Fruit fly (Drosophila melanogaster) whole organism, embryonic: ENCODE measurements around the gene amos.
A peak's percentile ranks its signal among the peaks of the same experiment; 100 is the strongest.

Experiments used
- Asciz ChIP-seq: fragments of 200-800 bp; sonication (Bioruptor generic); optimal IDR thresholded peaks from 2 replicates; lab custom pipeline; 2017; ENCODE audit warnings: missing biosample characterization, mild to moderate bottlenecking, missing genetic modification characterization, missing genetic modification reagents
- B-H2 ChIP-seq: fragments of 200-800 bp; sonication (Bioruptor generic); optimal IDR thresholded peaks from 2 replicates; lab custom pipeline; 2018; ENCODE audit warnings: missing biosample characterization, mild to moderate bottlenecking, missing genetic modification characterization
- CG10209 ChIP-seq: fragments of 200-800 bp; sonication (Bioruptor generic); optimal IDR thresholded peaks from 3 replicates; lab custom pipeline; 2017; ENCODE audit warnings: missing biosample characterization, mild to moderate bottlenecking, missing genetic modification characterization, missing genetic modification reagents
- CG11247 ChIP-seq: fragments of 200-800 bp; sonication (Bioruptor generic); IDR thresholded peaks from 2 replicates; pipeline ENCODE4 v1.3.6; 2022; ENCODE audit warnings: missing biosample characterization, missing genetic modification characterization
- CG12942 ChIP-seq: fragments of 200-800 bp; sonication (Bioruptor generic); optimal IDR thresholded peaks from 3 replicates; lab custom pipeline; 2016; ENCODE audit warnings: missing biosample characterization, missing genetic modification characterization
- CG17612 ChIP-seq: fragments of 200-800 bp; sonication (Bioruptor generic); IDR thresholded peaks from 2 replicates; pipeline ENCODE4 v1.3.6; 2022; ENCODE audit warnings: missing biosample characterization, missing genetic modification characterization
- CG30431 ChIP-seq: fragments of 200-800 bp; sonication (Bioruptor generic); optimal IDR thresholded peaks from 2 replicates; lab custom pipeline; 2017; ENCODE audit warnings: missing biosample characterization, missing genetic modification characterization
- CG32767 ChIP-seq: fragments of 200-800 bp; sonication (Bioruptor generic); IDR thresholded peaks from 2 replicates; pipeline ENCODE4 v1.3.6; 2022; ENCODE audit warnings: missing biosample characterization, missing genetic modification characterization
- CG3995 ChIP-seq: fragments of 200-800 bp; sonication (Bioruptor generic); optimal IDR thresholded peaks from 3 replicates; lab custom pipeline; 2016; ENCODE audit warnings: missing biosample characterization, missing genetic modification characterization
- CG4854 ChIP-seq: fragments of 200-800 bp; sonication (Bioruptor generic); optimal IDR thresholded peaks from 2 replicates; lab custom pipeline; 2016; ENCODE audit warnings: missing biosample characterization, missing genetic modification characterization, inconsistent platforms
- CG5245 ChIP-seq: fragments of 200-800 bp; sonication (Bioruptor generic); optimal IDR thresholded peaks from 3 replicates; lab custom pipeline; 2016; ENCODE audit warnings: missing biosample characterization, missing genetic modification characterization
- CG7271 ChIP-seq: fragments of 200-800 bp; sonication (Bioruptor generic); optimal IDR thresholded peaks from 2 replicates; lab custom pipeline; 2018; ENCODE audit warnings: missing biosample characterization, mild to moderate bottlenecking, missing genetic modification characterization, moderate library complexity
- CG8281 ChIP-seq: fragments of 200-800 bp; sonication (Bioruptor generic); optimal IDR thresholded peaks from 2 replicates; lab custom pipeline; 2018; ENCODE audit warnings: missing biosample characterization, mild to moderate bottlenecking, missing genetic modification characterization, moderate library complexity
- CoRest ChIP-seq: fragments of 200-800 bp; sonication (Bioruptor generic); optimal IDR thresholded peaks from 3 replicates; lab custom pipeline; 2018; ENCODE audit warnings: missing biosample characterization, mild to moderate bottlenecking, missing genetic modification characterization, moderate library complexity
- Dbx ChIP-seq: fragments of 200-800 bp; sonication (Bioruptor generic); IDR thresholded peaks from 3 replicates; pipeline ENCODE4 v1.3.6; 2022; ENCODE audit warnings: missing biosample characterization, missing genetic modification characterization
- Deaf1 ChIP-seq: fragments of 200-800 bp; optimal IDR thresholded peaks from 3 replicates; lab custom pipeline; 2019; ENCODE audit warnings: missing biosample characterization, mild to moderate bottlenecking, missing genetic modification characterization, moderate library complexity
- Dip3 ChIP-seq: fragments of 200-800 bp; sonication (Bioruptor generic); optimal IDR thresholded peaks from 3 replicates; lab custom pipeline; 2016; ENCODE audit warnings: missing biosample characterization, missing genetic modification characterization
- Drgx ChIP-seq: fragments of 200-800 bp; sonication (Bioruptor generic); IDR thresholded peaks from 2 replicates; pipeline ENCODE4 v1.3.6; 2022; ENCODE audit warnings: missing biosample characterization, missing genetic modification characterization
- Elba2 ChIP-seq: fragments of 200-800 bp; sonication (Bioruptor generic); optimal IDR thresholded peaks from 3 replicates; lab custom pipeline; 2016; ENCODE audit warnings: missing biosample characterization, missing genetic modification characterization
- Ets65A ChIP-seq: fragments of 200-800 bp; sonication (Bioruptor generic); peaks from one replicate; lab custom pipeline; 2016; ENCODE audit warnings: missing biosample characterization, missing genetic modification characterization
- Fer1 ChIP-seq: fragments of 200-800 bp; sonication (Bioruptor generic); optimal IDR thresholded peaks from 2 replicates; lab custom pipeline; 2017; ENCODE audit warnings: missing biosample characterization, mild to moderate bottlenecking, missing genetic modification characterization
- HLH4C ChIP-seq: fragments of 200-800 bp; sonication (Bioruptor generic); IDR thresholded peaks from 3 replicates; pipeline ENCODE4 v1.3.6; 2022; ENCODE audit warnings: missing biosample characterization, missing genetic modification characterization; ENCODE audit not compliant: partially characterized antibody
- Med ChIP-seq: fragments of 200-800 bp; sonication (Bioruptor generic); peaks from one replicate; lab custom pipeline; 2016; ENCODE audit warnings: missing biosample characterization, missing genetic modification characterization, mild to moderate bottlenecking, inconsistent platforms, moderate library complexity
- Mes4 ChIP-seq: fragments of 200-800 bp; sonication (Bioruptor generic); optimal IDR thresholded peaks from 2 replicates; lab custom pipeline; 2016; ENCODE audit warnings: missing biosample characterization, missing genetic modification characterization
- NFAT ChIP-seq: fragments of 200-800 bp; sonication (Bioruptor generic); IDR thresholded peaks from 2 replicates; pipeline ENCODE4 v1.3.6; 2022; ENCODE audit warnings: missing biosample characterization, missing genetic modification characterization
- Oaz ChIP-seq: fragments of 200-800 bp; sonication (Bioruptor generic); IDR thresholded peaks from 2 replicates; pipeline ENCODE4 v1.3.6; 2022; ENCODE audit warnings: missing biosample characterization, missing genetic modification characterization
- ato ChIP-seq: fragments of 200-800 bp; sonication (Bioruptor generic); IDR thresholded peaks from 2 replicates; pipeline ENCODE4 v1.3.6; 2022; ENCODE audit warnings: missing biosample characterization, missing genetic modification characterization; ENCODE audit not compliant: partially characterized antibody
- bab2 ChIP-seq: fragments of 200-800 bp; sonication (Bioruptor generic); optimal IDR thresholded peaks from 2 replicates; lab custom pipeline; 2016; ENCODE audit warnings: missing biosample characterization, missing genetic modification characterization
- bigmax ChIP-seq: fragments of 200-800 bp; sonication (Bioruptor generic); optimal IDR thresholded peaks from 2 replicates; lab custom pipeline; 2018; ENCODE audit warnings: missing biosample characterization, mild to moderate bottlenecking, missing genetic modification characterization
- ci ChIP-seq: fragments of 200-800 bp; sonication (Bioruptor generic); IDR thresholded peaks from 3 replicates; pipeline ENCODE4 v1.3.6; 2022; ENCODE audit warnings: missing biosample characterization, missing genetic modification characterization
- da ChIP-seq: fragments of 200-800 bp; sonication (Bioruptor generic); optimal IDR thresholded peaks from 2 replicates; lab custom pipeline; 2016; ENCODE audit warnings: missing biosample characterization, missing genetic modification characterization
- eve ChIP-seq, 2 experiments: fragments of >200 bp; optimal IDR thresholded peaks; 2 replicates each; lab custom pipeline; 2017; ENCODE audit warnings: missing biosample characterization in 2 of 2, missing genetic modification characterization in 2 of 2
- exex ChIP-seq: fragments of 200-800 bp; sonication (Bioruptor generic); optimal IDR thresholded peaks from 4 replicates; lab custom pipeline; 2018; ENCODE audit warnings: missing biosample characterization, mild to moderate bottlenecking, missing genetic modification characterization, moderate library complexity
- hbn ChIP-seq: fragments of 200-800 bp; sonication (Bioruptor generic); IDR thresholded peaks from 2 replicates; pipeline ENCODE4 v1.3.6; 2022; ENCODE audit warnings: missing biosample characterization, missing genetic modification characterization; ENCODE audit not compliant: partially characterized antibody
- kah ChIP-seq: fragments of 200-800 bp; sonication (Bioruptor generic); optimal IDR thresholded peaks from 2 replicates; lab custom pipeline; 2018; ENCODE audit warnings: missing biosample characterization, mild to moderate bottlenecking, missing genetic modification characterization
- kni ChIP-seq: fragments of 200-800 bp; sonication (Bioruptor generic); optimal IDR thresholded peaks from 3 replicates; lab custom pipeline; 2017; ENCODE audit warnings: mild to moderate bottlenecking, missing biosample characterization, missing genetic modification reagents, missing genetic modification characterization
- lola ChIP-seq, 3 experiments: fragments of >200 bp in 2 of 3; fragments of 200-800 bp in 1 of 3; sonication (Bioruptor generic) in 1 of 3; optimal IDR thresholded peaks; 2 replicates each; lab custom pipeline; 2017 to 2019; ENCODE audit warnings: missing biosample characterization in 3 of 3, missing genetic modification characterization in 3 of 3, mild to moderate bottlenecking in 1 of 3, moderate library complexity in 1 of 3
- maf-S ChIP-seq: fragments of 200-800 bp; sonication (Bioruptor generic); optimal IDR thresholded peaks from 2 replicates; lab custom pipeline; 2016; ENCODE audit warnings: missing biosample characterization, missing genetic modification characterization
- mirr ChIP-seq: fragments of 200-800 bp; sonication (Bioruptor generic); optimal IDR thresholded peaks from 3 replicates; lab custom pipeline; 2018; ENCODE audit warnings: missing biosample characterization, mild to moderate bottlenecking, missing genetic modification characterization
- prd ChIP-seq, 3 experiments: fragments of >200 bp in 2 of 3; fragments of 200-800 bp in 1 of 3; sonication (Bioruptor generic) in 1 of 3; optimal IDR thresholded peaks in 2 of 3; IDR thresholded peaks in 1 of 3; 2 replicates in 2 of 3; 3 replicates in 1 of 3; pipeline versions ENCODE4 v1.3.6 to Lab custom; 2017 to 2022; ENCODE audit warnings: missing biosample characterization in 1 of 3, missing genetic modification characterization in 1 of 3
- sisA ChIP-seq: fragments of 200-800 bp; sonication (Bioruptor generic); IDR thresholded peaks from 2 replicates; pipeline ENCODE4 v1.3.6; 2022; ENCODE audit warnings: missing biosample characterization, missing genetic modification characterization
- slp2 ChIP-seq: fragments of 200-800 bp; sonication (Bioruptor generic); optimal IDR thresholded peaks from 2 replicates; lab custom pipeline; 2016; ENCODE audit warnings: missing biosample characterization, missing genetic modification characterization
- trh ChIP-seq: fragments of 200-800 bp; sonication (Bioruptor generic); optimal IDR thresholded peaks from 2 replicates; lab custom pipeline; 2016; ENCODE audit warnings: missing biosample characterization, missing genetic modification characterization
- vnd ChIP-seq: fragments of 200-800 bp; sonication (Bioruptor generic); IDR thresholded peaks from 3 replicates; pipeline ENCODE4 v1.3.6; 2022; ENCODE audit warnings: missing biosample characterization, missing genetic modification characterization; ENCODE audit not compliant: partially characterized antibody
- vvl ChIP-seq: fragments of 200-800 bp; sonication (Bioruptor generic); IDR thresholded peaks from 2 replicates; pipeline ENCODE4 v1.3.6; 2022; ENCODE audit warnings: missing biosample characterization, missing genetic modification characterization
- wek ChIP-seq: fragments of 200-800 bp; sonication (Bioruptor generic); optimal IDR thresholded peaks from 3 replicates; lab custom pipeline; 2018; ENCODE audit warnings: missing biosample characterization, mild to moderate bottlenecking, missing genetic modification characterization, moderate library complexity
- wor ChIP-seq: fragments of 200-800 bp; sonication (Bioruptor generic); IDR thresholded peaks from 2 replicates; pipeline ENCODE4 v1.3.6; 2022; ENCODE audit warnings: missing biosample characterization, missing genetic modification characterization
- zfh1 ChIP-seq: fragments of 200-800 bp; sonication (Bioruptor generic); IDR thresholded peaks from 3 replicates; pipeline ENCODE4 v1.3.6; 2022; ENCODE audit warnings: missing biosample characterization, missing genetic modification characterization

amos gene

dm6 chr2L:18566235-18567158 is 30.2 kb downstream of the amos start (continued):
- peak; percentile 64 for TF ChIP-seq exex (tag; lab: Kevin White, UChicago)
- TF ChIP-seq vnd (GFP tag; lab: Robert Waterston, UW), result 0 out of 3 replicates have a peak, but pooled peaks have one; percentile 24
- TF ChIP-seq CG12942 (GFP tag; lab: Kevin White, UChicago), result no peak
- peak; percentile 37; the same call in 1 of the 2 replicates for TF ChIP-seq vvl (GFP tag; lab: Robert Waterston, UW)
- no peak for TF ChIP-seq Oaz (GFP tag; lab: Robert Waterston, UW)
- TF ChIP-seq NFAT (GFP tag; lab: Robert Waterston, UW), result no peak
- TF ChIP-seq zfh1 (GFP tag; lab: Robert Waterston, UW), result peak; percentile 20; the same call in 1 of the 3 replicates
- TF ChIP-seq bigmax (GFP tag; lab: Kevin White, UChicago), result no peak
- peak; percentile 2 for TF ChIP-seq Dip3
- peak; percentile 76 for TF ChIP-seq mirr (GFP tag; lab: Kevin White, UChicago)
- TF ChIP-seq B-H2, result no peak
- TF ChIP-seq da (GFP tag; lab: Kevin White, UChicago), result no peak
- TF ChIP-seq Deaf1 (tag; lab: Kevin White, UChicago), result peak; percentile 41
- no peak for TF ChIP-seq kah (GFP tag; lab: Kevin White, UChicago)
- TF ChIP-seq wor (GFP tag; lab: Robert Waterston, UW), result no peak
- no peak for TF ChIP-seq hbn (GFP tag; lab: Robert Waterston, UW)
- TF ChIP-seq CoRest (tag; lab: Kevin White, UChicago), result peak; percentile 47
- TF ChIP-seq eve (GFP tag; optimal IDR thresholded peaks at IDR 0.05; lab: Kevin White, UChicago), result no peak
- no peak for TF ChIP-seq Drgx (GFP tag; lab: Robert Waterston, UW)
- no peak for TF ChIP-seq kni (GFP tag; lab: Kevin White, UChicago)
- no peak for TF ChIP-seq sisA
- TF ChIP-seq CG30431 (GFP tag; lab: Kevin White, UChicago), result no peak
- TF ChIP-seq wek, result no peak
- no peak for TF ChIP-seq CG32767 (GFP tag; lab: Robert Waterston, UW)
- TF ChIP-seq CG10209 (GFP tag; lab: Kevin White, UChicago), result peak; percentile 56
- TF ChIP-seq Dbx (GFP tag; lab: Robert Waterston, UW), result no peak
- no peak for TF ChIP-seq prd (optimal IDR thresholded peaks at IDR 0.05; lab: Kevin White, UChicago)
- no peak; the same call in 2 of the 3 replicates for TF ChIP-seq prd (GFP tag; IDR thresholded peaks at IDR 0.05; lab: Robert Waterston, UW)
- TF ChIP-seq CG17612 (GFP tag; lab: Robert Waterston, UW), result no peak
- no peak for TF ChIP-seq Asciz
- no peak for TF ChIP-seq Elba2 (GFP tag; lab: Kevin White, UChicago)
- peak in 1 of 3 experiments; percentile 28 for TF ChIP-seq lola (GFP tag; optimal IDR thresholded peaks at IDR 0.05; lab: Kevin White, UChicago)
- TF ChIP-seq bab2 (GFP tag; lab: Kevin White, UChicago), result peak; percentile 37
- TF ChIP-seq Mes4 (GFP tag; lab: Kevin White, UChicago), result no peak
- no peak for TF ChIP-seq CG3995 (GFP tag; lab: Kevin White, UChicago)
- no peak for TF ChIP-seq Fer1 (GFP tag; lab: Kevin White, UChicago)
- TF ChIP-seq slp2 (GFP tag; lab: Kevin White, UChicago), result no peak
- no peak for TF ChIP-seq CG8281 (tag; lab: Kevin White, UChicago)
- no peak for TF ChIP-seq CG4854 (GFP tag; lab: Kevin White, UChicago)
- no peak for TF ChIP-seq ci
- TF ChIP-seq CG11247, result 0 out of 2 replicates have a peak, but pooled peaks have one; percentile 16
- no peak for TF ChIP-seq CG5245 (GFP tag; lab: Kevin White, UChicago)
- TF ChIP-seq Med (GFP tag; lab: Kevin White, UChicago), result peak; percentile 45
- no peak for TF ChIP-seq ato (GFP tag; lab: Robert Waterston, UW)
- no peak for TF ChIP-seq maf-S (GFP tag; lab: Kevin White, UChicago)
- no peak for TF ChIP-seq CG7271
- no peak for TF ChIP-seq Ets65A (GFP tag; lab: Kevin White, UChicago)
- no peak for TF ChIP-seq HLH4C (GFP tag; lab: Robert Waterston, UW)
- TF ChIP-seq trh, result no peak
